Worm (Caenorhabditis elegans) whole organism, early embryonic: ENCODE data around the gene lgc-31.

Experiments
- B0310.2 ChIP-seq: sonication (generic microtip); optimal IDR thresholded peaks from 2 replicates; lab custom pipeline; 2016; ENCODE audit warnings: mild to moderate bottlenecking, missing genetic modification characterization, missing compliant biosample characterization
- F13C5.2 ChIP-seq: sonication (generic microtip); optimal IDR thresholded peaks from 2 replicates; lab custom pipeline; 2017; ENCODE audit warnings: mild to moderate bottlenecking, missing genetic modification characterization, inconsistent platforms, missing compliant biosample characterization
- ama-1 ChIP-seq: fragments of 150-350 bp; optimal IDR thresholded peaks from 2 replicates; lab custom pipeline; 2014
- ceh-13 ChIP-seq: fragments of 200-800 bp; sonication (Bioruptor generic); optimal IDR thresholded peaks from 2 replicates; lab custom pipeline; 2018; ENCODE audit warnings: mild to moderate bottlenecking, missing genetic modification characterization, missing compliant biosample characterization
- ceh-36 ChIP-seq: sonication (generic microtip); optimal IDR thresholded peaks from 2 replicates; lab custom pipeline; 2016; ENCODE audit warnings: missing genetic modification characterization, inconsistent platforms, missing compliant biosample characterization
- flt-1 ChIP-seq: fragments of 200-800 bp; sonication (Bioruptor generic); IDR thresholded peaks from 2 replicates; pipeline ENCODE4 v1.3.6; 2022; ENCODE audit warnings: missing genetic modification characterization, missing compliant biosample characterization
- hmbx-1 ChIP-seq: sonication (generic microtip); optimal IDR thresholded peaks from 2 replicates; lab custom pipeline; 2016; ENCODE audit warnings: mild to moderate bottlenecking, missing genetic modification characterization, missing compliant biosample characterization
- hnd-1 ChIP-seq: sonication (generic microtip); optimal IDR thresholded peaks from 2 replicates; lab custom pipeline; 2016; ENCODE audit warnings: missing genetic modification characterization, missing compliant biosample characterization
- scrt-1 ChIP-seq: fragments of 200-800 bp; sonication (Bioruptor generic); IDR thresholded peaks from 2 replicates; pipeline ENCODE4 v1.3.6; 2022; ENCODE audit warnings: missing genetic modification characterization, missing compliant biosample characterization
- tbx-11 ChIP-seq: fragments of 200-800 bp; sonication (Bioruptor generic); IDR thresholded peaks from 2 replicates; pipeline ENCODE4 v1.3.6; 2022; ENCODE audit warnings: missing genetic modification characterization, missing compliant biosample characterization
- tbx-37 ChIP-seq: fragments of 200-800 bp; sonication (Bioruptor generic); conservative IDR thresholded peaks from 2 replicates; pipeline ENCODE4 v1.3.6; 2022; ENCODE audit warnings: missing genetic modification reagents, missing genetic modification characterization, missing compliant biosample characterization

ce11 chrV:15544898-15545297, 23.1 kb upstream of the lgc-31 start, which contains the start of gene glb-14:
- TF ChIP-seq B0310.2 (tag; lab: Kevin White, UChicago) = no peak
- no peak for TF ChIP-seq ceh-36 (tag; lab: Kevin White, UChicago)
- TF ChIP-seq hnd-1 (tag; lab: Kevin White, UChicago) = no peak
- no peak for TF ChIP-seq ama-1 (lab: Kevin White, UChicago)
- no peak for TF ChIP-seq tbx-11
- no peak for TF ChIP-seq flt-1 (GFP tag; lab: Robert Waterston, UW)
- TF ChIP-seq tbx-37 (GFP tag; lab: Robert Waterston, UW) = no peak
- no peak for TF ChIP-seq hmbx-1 (tag; lab: Kevin White, UChicago)
- TF ChIP-seq F13C5.2 (tag; lab: Kevin White, UChicago) = no peak
- TF ChIP-seq ceh-13 (GFP tag; lab: Kevin White, UChicago) = no peak
- no peak for TF ChIP-seq scrt-1 (GFP tag; lab: Robert Waterston, UW)
